Fruit fly (Drosophila melanogaster): ENCODE data around the gene CG18675.

Gene CG18675

DNA sequence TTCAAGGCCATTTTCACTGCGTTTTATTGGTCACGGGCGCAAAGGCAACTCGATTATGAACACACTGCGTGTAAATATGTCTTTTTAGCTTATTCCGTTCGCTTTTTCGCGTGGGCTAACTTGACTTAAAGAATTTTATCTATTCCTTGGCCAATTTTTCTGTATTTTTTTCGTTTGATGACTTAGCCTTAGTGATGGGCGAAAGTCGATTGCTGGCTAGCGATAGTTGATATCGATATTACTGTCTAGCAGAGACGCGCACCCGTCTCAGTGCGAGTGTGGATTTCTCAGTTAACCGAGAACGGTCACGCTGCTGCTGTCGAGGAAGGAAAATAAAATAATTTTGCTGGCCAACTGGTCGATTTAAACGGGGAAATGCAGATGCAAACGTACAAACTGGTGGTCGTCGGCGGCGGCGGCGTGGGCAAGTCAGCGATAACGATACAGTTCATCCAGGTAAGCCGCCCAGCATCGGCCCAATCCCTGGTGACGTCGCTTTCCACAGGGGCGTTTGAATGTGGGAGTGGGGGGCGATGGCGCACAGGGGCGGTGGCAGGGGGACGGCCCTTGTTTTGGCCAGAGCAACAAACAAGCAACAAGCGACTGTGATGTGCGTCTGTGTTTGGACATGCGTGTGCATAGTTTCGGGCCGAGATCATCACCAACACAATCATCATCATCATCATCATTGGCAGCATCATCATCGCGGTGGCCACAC lies 34.7 kb upstream of the CG18675 start, which contains the start of the genes Rop and Ras64B (continued):
- no peak for TF ChIP-seq Hr4 (GFP tag; optimal IDR thresholded peaks at IDR 0.05)
- no peak for TF ChIP-seq Eip75B (GFP tag; optimal IDR thresholded peaks at IDR 0.05)
- no peak for TF ChIP-seq salr (GFP tag; optimal IDR thresholded peaks at IDR 0.05)
- no peak for TF ChIP-seq CG31627 (GFP tag; optimal IDR thresholded peaks at IDR 0.05)
- TF ChIP-seq CG6163 (GFP tag; IDR thresholded peaks at IDR 0.05) = no peak
- TF ChIP-seq CG6792 (GFP tag; optimal IDR thresholded peaks at IDR 0.05) = no peak
- TF ChIP-seq CG4318 (GFP tag; optimal IDR thresholded peaks at IDR 0.05) = no peak
- TF ChIP-seq CG3919 (GFP tag; optimal IDR thresholded peaks at IDR 0.05) = no peak
- TF ChIP-seq ss (GFP tag; optimal IDR thresholded peaks at IDR 0.05) = no peak
- TF ChIP-seq CG8319 (GFP tag; optimal IDR thresholded peaks at IDR 0.05) = no peak
- TF ChIP-seq Met (GFP tag; optimal IDR thresholded peaks at IDR 0.05) = no peak
- no peak for TF ChIP-seq topi (GFP tag; optimal IDR thresholded peaks at IDR 0.05)
- TF ChIP-seq CG6808 (GFP tag; optimal IDR thresholded peaks at IDR 0.05) = no peak
- TF ChIP-seq CG15336 (GFP tag; IDR thresholded peaks at IDR 0.05) = peak; percentile 14; the same call in 1 of the 2 replicates

dm6 chr3L:4141167-4141566 lies 32.5 kb upstream of the CG18675 start, which contains the start of gene Akh:
Gene Akh (plus strand): TSS chr3L:4141467.
- no peak for TF ChIP-seq Blimp-1 (GFP tag; optimal IDR thresholded peaks at IDR 0.05)
- no peak for TF ChIP-seq fd59A (GFP tag; optimal IDR thresholded peaks at IDR 0.05)
- no peak for TF ChIP-seq CG8119 (GFP tag; IDR thresholded peaks at IDR 0.05)
- TF ChIP-seq CG1621 (tag; optimal IDR thresholded peaks at IDR 0.05) = no peak
- no peak for TF ChIP-seq Eip78C (GFP tag)
- TF ChIP-seq CG10631 (GFP tag; optimal IDR thresholded peaks at IDR 0.05) = no peak
- TF ChIP-seq svp (GFP tag) = peak; percentile 20
- no peak for TF ChIP-seq CG7368 (GFP tag; optimal IDR thresholded peaks at IDR 0.05)

dm6 chr3L:4142064-4142463 lies 31.6 kb upstream of the CG18675 start, which contains the start of gene CG32260:
Gene CG32260 (plus strand): TSS chr3L:4142364.
- TF ChIP-seq CG3919 (GFP tag; optimal IDR thresholded peaks at IDR 0.05) (no peak), CG6808 (GFP tag; optimal IDR thresholded peaks at IDR 0.05) (no peak), OdsH (GFP tag; optimal IDR thresholded peaks at IDR 0.05) (no peak), eg (GFP tag; IDR thresholded peaks at IDR 0.05) (no peak), fd59A (GFP tag; optimal IDR thresholded peaks at IDR 0.05) (no peak), Hr38 (GFP tag; optimal IDR thresholded peaks at IDR 0.05) (no peak), Eip93F (GFP tag; optimal IDR thresholded peaks at IDR 0.05) (no peak), CG11762 (GFP tag; optimal IDR thresholded peaks at IDR 0.05; ENCODE audit: insufficient read depth) (no peak), Sox14 (GFP tag; optimal IDR thresholded peaks at IDR 0.05) (no peak), net (GFP tag; optimal IDR thresholded peaks at IDR 0.05) (no peak), CG31627 (GFP tag; optimal IDR thresholded peaks at IDR 0.05) (no peak), ss (GFP tag; optimal IDR thresholded peaks at IDR 0.05) (no peak)

DNA sequence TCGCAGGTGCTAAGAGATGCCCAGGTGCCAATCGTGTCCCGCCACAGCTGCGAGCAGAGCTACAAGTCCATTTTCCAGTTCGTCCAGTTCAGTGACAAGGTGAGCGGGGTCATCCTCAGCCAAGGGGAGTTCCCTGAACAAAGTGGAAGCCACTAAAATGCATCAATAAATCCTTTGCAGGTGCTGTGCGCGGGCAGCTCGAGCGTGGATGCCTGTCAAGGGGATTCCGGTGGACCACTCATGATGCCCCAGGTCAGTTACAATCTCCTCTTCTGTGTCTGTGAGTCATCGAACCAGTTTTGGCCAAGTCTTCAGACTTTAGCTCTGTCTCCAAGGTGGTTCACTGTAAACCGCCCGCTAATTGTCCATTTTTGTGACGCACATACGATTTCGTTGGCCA lies 28.5 kb upstream of the CG18675 start:
- no peak for TF ChIP-seq CG4318 (GFP tag; optimal IDR thresholded peaks at IDR 0.05)
- no peak for TF ChIP-seq CG6854 (GFP tag; optimal IDR thresholded peaks at IDR 0.05)
- no peak for TF ChIP-seq CG3032 (tag; optimal IDR thresholded peaks at IDR 0.05)
- TF ChIP-seq CG11762 (GFP tag; optimal IDR thresholded peaks at IDR 0.05; ENCODE audit: insufficient read depth) = no peak
- TF ChIP-seq Sox102F (GFP tag; optimal IDR thresholded peaks at IDR 0.05) = no peak
- TF ChIP-seq cyc (GFP tag; optimal IDR thresholded peaks at IDR 0.05) = no peak
- no peak for TF ChIP-seq CG3919 (GFP tag; optimal IDR thresholded peaks at IDR 0.05)
- TF ChIP-seq CG9139 (GFP tag; optimal IDR thresholded peaks at IDR 0.05) = no peak
- TF ChIP-seq topi (GFP tag; optimal IDR thresholded peaks at IDR 0.05) = no peak
- no peak for TF ChIP-seq Sox14 (GFP tag; optimal IDR thresholded peaks at IDR 0.05)
- TF ChIP-seq CG11294 (GFP tag; IDR thresholded peaks at IDR 0.05) = no peak
- TF ChIP-seq CG6808 (GFP tag; optimal IDR thresholded peaks at IDR 0.05) = no peak
- no peak for TF ChIP-seq CG10669 (GFP tag; optimal IDR thresholded peaks at IDR 0.05)
- TF ChIP-seq Blimp-1 (GFP tag; optimal IDR thresholded peaks at IDR 0.05) = no peak
- TF ChIP-seq Smox (GFP tag; optimal IDR thresholded peaks at IDR 0.05) = no peak
- TF ChIP-seq CG10631 (GFP tag; optimal IDR thresholded peaks at IDR 0.05) = no peak
- no peak for TF ChIP-seq Eip93F (GFP tag; optimal IDR thresholded peaks at IDR 0.05)
